Worm (Caenorhabditis elegans) whole organism, mixed stage, embryonic: ENCODE measurements around the gene T21D12.14.

Source experiments
- ces-1 ChIP-seq: fragments of 150-350 bp; optimal IDR thresholded peaks from 2 replicates; lab custom pipeline; 2014; ENCODE audit warnings: missing biosample characterization, missing genetic modification reagents, missing genetic modification characterization
- elt-1 ChIP-seq: sonication (generic microtip); optimal IDR thresholded peaks from 2 replicates; lab custom pipeline; 2017; ENCODE audit warnings: missing genetic modification characterization, mild to moderate bottlenecking, missing compliant biosample characterization, antibody characterized with exemption, moderate library complexity, borderline replicate concordance; ENCODE audit not compliant: insufficient read depth
- lin-13 ChIP-seq: fragments of 150-350 bp; optimal IDR thresholded peaks from 2 replicates; lab custom pipeline; 2014; ENCODE audit warnings: missing biosample characterization, missing genetic modification characterization
- lin-32 ChIP-seq: fragments of 200-800 bp; sonication (Bioruptor generic); optimal IDR thresholded peaks from 2 replicates; lab custom pipeline; 2018; ENCODE audit warnings: mild to moderate bottlenecking, missing genetic modification characterization, missing compliant biosample characterization
- lsy-2 ChIP-seq: fragments of 150-350 bp; optimal IDR thresholded peaks from 2 replicates; lab custom pipeline; 2014; ENCODE audit warnings: missing biosample characterization, missing genetic modification characterization
- mep-1 ChIP-seq: fragments of 150-350 bp; optimal IDR thresholded peaks from 2 replicates; lab custom pipeline; 2017; ENCODE audit warnings: missing biosample characterization, missing genetic modification reagents, missing genetic modification characterization, inconsistent platforms
- mls-2 ChIP-seq: sonication (generic microtip); optimal IDR thresholded peaks from 2 replicates; lab custom pipeline; 2016; ENCODE audit warnings: mild to moderate bottlenecking, missing genetic modification characterization, moderate library complexity, missing compliant biosample characterization
- nhr-12 ChIP-seq: fragments of 150-350 bp; optimal IDR thresholded peaks from 2 replicates; lab custom pipeline; 2014; ENCODE audit warnings: missing biosample characterization, missing genetic modification characterization
- nhr-76 ChIP-seq: sonication (generic microtip); optimal IDR thresholded peaks from 2 replicates; lab custom pipeline; 2017; ENCODE audit warnings: missing biosample characterization, missing genetic modification characterization
- pha-4 ChIP-seq: fragments of 150-350 bp; optimal IDR thresholded peaks from 2 replicates; lab custom pipeline; 2018; ENCODE audit warnings: missing biosample characterization, missing genetic modification reagents, missing genetic modification characterization
- snpc-4 ChIP-seq: fragments of 150-350 bp; optimal IDR thresholded peaks from 2 replicates; lab custom pipeline; 2014; ENCODE audit warnings: missing biosample characterization, missing genetic modification characterization
- unc-62 ChIP-seq: fragments of 150-350 bp; optimal IDR thresholded peaks from 2 replicates; lab custom pipeline; 2014; ENCODE audit warnings: missing biosample characterization, missing genetic modification reagents, missing genetic modification characterization
- ztf-11 ChIP-seq: fragments of 150-350 bp; optimal IDR thresholded peaks from 2 replicates; lab custom pipeline; 2014; ENCODE audit warnings: missing biosample characterization, missing genetic modification characterization

DNA sequence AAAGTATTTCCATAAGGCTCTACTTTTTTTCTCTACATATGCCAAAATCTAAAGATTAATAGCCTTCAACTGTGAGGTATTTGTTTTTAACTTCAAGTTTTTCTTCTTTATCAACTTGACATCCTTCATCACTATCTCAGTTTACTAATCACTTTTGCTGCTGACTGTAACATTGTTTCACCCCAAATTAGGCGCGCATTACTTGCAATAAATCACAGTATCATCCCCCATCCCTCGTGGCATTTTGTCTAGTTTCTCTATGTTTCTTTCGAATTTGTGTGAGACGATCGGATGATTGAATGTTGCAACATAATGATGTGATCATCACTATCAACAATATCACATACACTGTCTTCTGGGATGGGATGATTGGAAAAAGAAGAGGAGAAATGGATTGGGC, 40.4 kb downstream of the T21D12.14 start:
- TF ChIP-seq unc-62 (GFP tag; lab: Kevin White, UChicago): no peak
- no peak for TF ChIP-seq ces-1
- no peak for TF ChIP-seq snpc-4 (tag; lab: Kevin White, UChicago)
- TF ChIP-seq nhr-76: no peak
- no peak for TF ChIP-seq pha-4 (tag; lab: Kevin White, UChicago)
- TF ChIP-seq lin-32 (GFP tag; lab: Kevin White, UChicago): no peak
- no peak for TF ChIP-seq nhr-12 (tag; lab: Kevin White, UChicago)
- no peak for TF ChIP-seq mep-1 (tag; lab: Kevin White, UChicago)
- TF ChIP-seq mls-2 (tag; lab: Kevin White, UChicago): no peak
- no peak for TF ChIP-seq elt-1 (tag; lab: Kevin White, UChicago)
- TF ChIP-seq lin-13: no peak
- TF ChIP-seq ztf-11 (tag; lab: Kevin White, UChicago): no peak
- no peak for TF ChIP-seq lsy-2 (tag; lab: Kevin White, UChicago)
